Fruit fly (Drosophila melanogaster) whole organism, embryonic: ENCODE results near the gene mil.

Experiments used
- B-H2 ChIP-seq: fragments of 200-800 bp; sonication (Bioruptor generic); optimal IDR thresholded peaks from 2 replicates; lab custom pipeline; 2018; ENCODE audit warnings: missing biosample characterization, mild to moderate bottlenecking, missing genetic modification characterization
- CG10565 ChIP-seq: fragments of 200-800 bp; sonication (Bioruptor generic); optimal IDR thresholded peaks from 3 replicates; lab custom pipeline; 2016; ENCODE audit warnings: missing biosample characterization, mild to moderate bottlenecking, missing genetic modification characterization
- CG11247 ChIP-seq: fragments of 200-800 bp; sonication (Bioruptor generic); IDR thresholded peaks from 2 replicates; pipeline ENCODE4 v1.3.6; 2022; ENCODE audit warnings: missing biosample characterization, missing genetic modification characterization
- CG12299 ChIP-seq: fragments of 200-800 bp; sonication (Bioruptor generic); optimal IDR thresholded peaks from 2 replicates; lab custom pipeline; 2018; ENCODE audit warnings: missing biosample characterization, mild to moderate bottlenecking, missing genetic modification characterization
- CG12942 ChIP-seq: fragments of 200-800 bp; sonication (Bioruptor generic); optimal IDR thresholded peaks from 3 replicates; lab custom pipeline; 2016; ENCODE audit warnings: missing biosample characterization, missing genetic modification characterization
- CG13287 ChIP-seq: fragments of 200-800 bp; sonication (Bioruptor generic); IDR thresholded peaks from 2 replicates; pipeline ENCODE4 v1.3.6; 2022; ENCODE audit warnings: missing biosample characterization, missing genetic modification characterization; ENCODE audit not compliant: partially characterized antibody
- CG13296 ChIP-seq: fragments of 200-800 bp; sonication (Bioruptor generic); optimal IDR thresholded peaks from 3 replicates; lab custom pipeline; 2018; ENCODE audit warnings: missing biosample characterization, mild to moderate bottlenecking, missing genetic modification characterization
- CG13624 ChIP-seq: fragments of 200-800 bp; sonication (Bioruptor generic); optimal IDR thresholded peaks from 2 replicates; lab custom pipeline; 2016; ENCODE audit warnings: missing biosample characterization, missing genetic modification characterization
- CG16813 ChIP-seq: fragments of 200-800 bp; sonication (Bioruptor generic); IDR thresholded peaks from 3 replicates; pipeline ENCODE4 v1.3.6; 2022; ENCODE audit warnings: missing biosample characterization, missing genetic modification characterization; ENCODE audit not compliant: partially characterized antibody
- CG2202 ChIP-seq: fragments of 200-800 bp; sonication (Bioruptor generic); optimal IDR thresholded peaks from 2 replicates; lab custom pipeline; 2018; ENCODE audit warnings: missing biosample characterization, mild to moderate bottlenecking, missing genetic modification characterization
- CG2875 ChIP-seq: fragments of 200-800 bp; sonication (Bioruptor generic); optimal IDR thresholded peaks from 2 replicates; lab custom pipeline; 2017; ENCODE audit warnings: missing biosample characterization, mild to moderate bottlenecking, missing genetic modification characterization, missing genetic modification reagents
- CG30020 ChIP-seq: fragments of 200-800 bp; optimal IDR thresholded peaks from 2 replicates; lab custom pipeline; 2019; ENCODE audit warnings: missing biosample characterization, mild to moderate bottlenecking, missing genetic modification characterization, moderate library complexity
- CG3065 ChIP-seq: fragments of 200-800 bp; sonication (Bioruptor generic); optimal IDR thresholded peaks from 2 replicates; lab custom pipeline; 2016; ENCODE audit warnings: missing biosample characterization, missing genetic modification characterization
- CG31365 ChIP-seq: fragments of 200-800 bp; sonication (Bioruptor generic); optimal IDR thresholded peaks from 2 replicates; lab custom pipeline; 2018; ENCODE audit warnings: missing biosample characterization, mild to moderate bottlenecking, missing genetic modification characterization
- CG32532 ChIP-seq: fragments of 200-800 bp; sonication (Bioruptor generic); IDR thresholded peaks from 2 replicates; pipeline ENCODE4 v1.3.6; 2022; ENCODE audit warnings: missing biosample characterization, missing genetic modification characterization
- CG33213 ChIP-seq: fragments of 200-800 bp; sonication (Bioruptor generic); optimal IDR thresholded peaks from 3 replicates; lab custom pipeline; 2016; ENCODE audit warnings: missing biosample characterization, missing genetic modification characterization
- CG4282 ChIP-seq: fragments of 200-800 bp; sonication (Bioruptor generic); optimal IDR thresholded peaks from 2 replicates; lab custom pipeline; 2016; ENCODE audit warnings: missing biosample characterization, missing genetic modification characterization
- CG4424 ChIP-seq: fragments of 200-800 bp; sonication (Bioruptor generic); optimal IDR thresholded peaks from 3 replicates; lab custom pipeline; 2016; ENCODE audit warnings: missing biosample characterization, missing genetic modification characterization
- CG6272 ChIP-seq: fragments of 200-800 bp; sonication (Bioruptor generic); IDR thresholded peaks from 2 replicates; pipeline ENCODE4 v1.3.6; 2022; ENCODE audit warnings: missing biosample characterization, missing genetic modification characterization
- CG6683 ChIP-seq: fragments of 200-800 bp; sonication (Bioruptor generic); optimal IDR thresholded peaks from 2 replicates; lab custom pipeline; 2017; ENCODE audit warnings: missing biosample characterization, mild to moderate bottlenecking, missing genetic modification characterization, missing genetic modification reagents
- CG6689 ChIP-seq: fragments of 200-800 bp; sonication (Bioruptor generic); IDR thresholded peaks from 2 replicates; pipeline ENCODE4 v1.3.6; 2022; ENCODE audit warnings: missing biosample characterization, missing genetic modification characterization
- CG8089 ChIP-seq: fragments of 200-800 bp; sonication (Bioruptor generic); optimal IDR thresholded peaks from 3 replicates; lab custom pipeline; 2016; ENCODE audit warnings: missing biosample characterization, missing genetic modification characterization
- CG9797 ChIP-seq: fragments of 200-800 bp; sonication (Bioruptor generic); optimal IDR thresholded peaks from 3 replicates; lab custom pipeline; 2018; ENCODE audit warnings: missing biosample characterization, mild to moderate bottlenecking, missing genetic modification characterization
- CHES-1-like ChIP-seq: fragments of 200-800 bp; sonication (Bioruptor generic); optimal IDR thresholded peaks from 2 replicates; lab custom pipeline; 2016; ENCODE audit warnings: missing biosample characterization, missing genetic modification characterization
- Dad ChIP-seq: fragments of 200-800 bp; sonication (Bioruptor generic); optimal IDR thresholded peaks from 3 replicates; lab custom pipeline; 2016; ENCODE audit warnings: missing biosample characterization, missing genetic modification characterization
- Elba2 ChIP-seq: fragments of 200-800 bp; sonication (Bioruptor generic); optimal IDR thresholded peaks from 3 replicates; lab custom pipeline; 2016; ENCODE audit warnings: missing biosample characterization, missing genetic modification characterization
- Hmr ChIP-seq: fragments of 200-800 bp; sonication (Bioruptor generic); optimal IDR thresholded peaks from 3 replicates; lab custom pipeline; 2017; ENCODE audit warnings: mild to moderate bottlenecking, missing biosample characterization, missing genetic modification reagents, missing genetic modification characterization
- Mrtf ChIP-seq: fragments of 200-800 bp; sonication (Bioruptor generic); IDR thresholded peaks from 3 replicates; pipeline ENCODE4 v1.3.6; 2022; ENCODE audit warnings: missing biosample characterization, missing genetic modification characterization
- NK7.1 ChIP-seq: fragments of 200-800 bp; sonication (Bioruptor generic); optimal IDR thresholded peaks from 3 replicates; lab custom pipeline; 2016; ENCODE audit warnings: missing biosample characterization, missing genetic modification characterization
- Nf-YB ChIP-seq: fragments of 200-800 bp; sonication (Bioruptor generic); optimal IDR thresholded peaks from 3 replicates; lab custom pipeline; 2019; ENCODE audit warnings: missing biosample characterization, mild to moderate bottlenecking, missing genetic modification characterization, moderate library complexity
- NfI ChIP-seq: fragments of 200-800 bp; sonication (Bioruptor generic); optimal IDR thresholded peaks from 3 replicates; lab custom pipeline; 2018; ENCODE audit warnings: missing biosample characterization, mild to moderate bottlenecking, missing genetic modification characterization, moderate library complexity
- Rfx ChIP-seq: fragments of 200-800 bp; sonication (Bioruptor generic); IDR thresholded peaks from 2 replicates; pipeline ENCODE4 v1.3.6; 2022; ENCODE audit warnings: missing biosample characterization, missing genetic modification characterization
- Trl ChIP-seq, 3 experiments: fragments of >200 bp in 2 of 3; fragments of 200-800 bp in 1 of 3; sonication (Bioruptor generic) in 1 of 3; optimal IDR thresholded peaks; 2 replicates in 1 of 3; 3 replicates in 2 of 3; lab custom pipeline; 2016 to 2017; ENCODE audit warnings: missing biosample characterization in 1 of 3, missing genetic modification characterization in 1 of 3
- ab ChIP-seq: fragments of 200-800 bp; sonication (Bioruptor generic); optimal IDR thresholded peaks from 2 replicates; lab custom pipeline; 2016; ENCODE audit warnings: missing biosample characterization, missing genetic modification characterization
- caup ChIP-seq: fragments of 200-800 bp; sonication (Bioruptor generic); optimal IDR thresholded peaks from 3 replicates; lab custom pipeline; 2017; ENCODE audit warnings: missing biosample characterization, mild to moderate bottlenecking, missing genetic modification characterization, moderate library complexity; ENCODE audit not compliant: severe bottlenecking
- chinmo ChIP-seq: fragments of 200-800 bp; sonication (Bioruptor generic); IDR thresholded peaks from 4 replicates; pipeline ENCODE4 v1.3.6; 2022; ENCODE audit warnings: missing biosample characterization, missing genetic modification characterization; ENCODE audit not compliant: partially characterized antibody
- dimm ChIP-seq: fragments of 200-800 bp; sonication (Bioruptor generic); IDR thresholded peaks from 2 replicates; pipeline ENCODE4 v1.3.6; 2022; ENCODE audit warnings: missing biosample characterization, missing genetic modification characterization
- ewg ChIP-seq: fragments of 200-800 bp; sonication (Bioruptor generic); optimal IDR thresholded peaks from 3 replicates; lab custom pipeline; 2017; ENCODE audit warnings: mild to moderate bottlenecking, missing biosample characterization, missing genetic modification reagents, missing genetic modification characterization
- kay ChIP-seq: fragments of 200-800 bp; sonication (Bioruptor generic); optimal IDR thresholded peaks from 2 replicates; lab custom pipeline; 2016; ENCODE audit warnings: missing biosample characterization, missing genetic modification characterization
- lov ChIP-seq, 2 experiments: fragments of 200-800 bp in 1 of 2; fragments of >200 bp in 1 of 2; sonication (Bioruptor generic) in 1 of 2; IDR thresholded peaks in 1 of 2; optimal IDR thresholded peaks in 1 of 2; 2 replicates in 1 of 2; 3 replicates in 1 of 2; pipeline versions ENCODE4 v1.3.6 to Lab custom; 2017 to 2022; ENCODE audit warnings: missing biosample characterization in 1 of 2, missing genetic modification characterization in 1 of 2
- nerfin-2 ChIP-seq: fragments of 200-800 bp; sonication (Bioruptor generic); IDR thresholded peaks from 2 replicates; pipeline ENCODE4 v1.3.6; 2022; ENCODE audit warnings: missing biosample characterization, missing genetic modification characterization; ENCODE audit not compliant: partially characterized antibody
- salm ChIP-seq: fragments of 200-800 bp; sonication (Bioruptor generic); optimal IDR thresholded peaks from 2 replicates; lab custom pipeline; 2018; ENCODE audit warnings: missing biosample characterization, mild to moderate bottlenecking, missing genetic modification characterization
- sima ChIP-seq: fragments of 200-800 bp; sonication (Bioruptor generic); optimal IDR thresholded peaks from 2 replicates; lab custom pipeline; 2016; ENCODE audit warnings: missing biosample characterization, missing genetic modification characterization
- so ChIP-seq: fragments of 200-800 bp; sonication (Bioruptor generic); IDR thresholded peaks from 3 replicates; pipeline ENCODE4 v1.3.6; 2022; ENCODE audit warnings: missing biosample characterization, missing genetic modification characterization
- stc ChIP-seq: fragments of 200-800 bp; sonication (Bioruptor generic); IDR thresholded peaks from 2 replicates; pipeline ENCODE4 v1.3.6; 2022; ENCODE audit warnings: missing biosample characterization, missing genetic modification characterization
- tio ChIP-seq: fragments of 200-800 bp; sonication (Bioruptor generic); optimal IDR thresholded peaks from 2 replicates; lab custom pipeline; 2017; ENCODE audit warnings: missing biosample characterization, missing genetic modification characterization, inconsistent platforms
- twi ChIP-seq: fragments of 200-800 bp; optimal IDR thresholded peaks from 2 replicates; lab custom pipeline; 2019; ENCODE audit warnings: missing biosample characterization, mild to moderate bottlenecking, missing genetic modification characterization, moderate library complexity
- zfh1 ChIP-seq: fragments of 200-800 bp; sonication (Bioruptor generic); IDR thresholded peaks from 3 replicates; pipeline ENCODE4 v1.3.6; 2022; ENCODE audit warnings: missing biosample characterization, missing genetic modification characterization
- zfh2 ChIP-seq: fragments of 200-800 bp; sonication (Bioruptor generic); optimal IDR thresholded peaks from 2 replicates; lab custom pipeline; 2016; ENCODE audit warnings: missing biosample characterization, missing genetic modification characterization

mil gene

DNA sequence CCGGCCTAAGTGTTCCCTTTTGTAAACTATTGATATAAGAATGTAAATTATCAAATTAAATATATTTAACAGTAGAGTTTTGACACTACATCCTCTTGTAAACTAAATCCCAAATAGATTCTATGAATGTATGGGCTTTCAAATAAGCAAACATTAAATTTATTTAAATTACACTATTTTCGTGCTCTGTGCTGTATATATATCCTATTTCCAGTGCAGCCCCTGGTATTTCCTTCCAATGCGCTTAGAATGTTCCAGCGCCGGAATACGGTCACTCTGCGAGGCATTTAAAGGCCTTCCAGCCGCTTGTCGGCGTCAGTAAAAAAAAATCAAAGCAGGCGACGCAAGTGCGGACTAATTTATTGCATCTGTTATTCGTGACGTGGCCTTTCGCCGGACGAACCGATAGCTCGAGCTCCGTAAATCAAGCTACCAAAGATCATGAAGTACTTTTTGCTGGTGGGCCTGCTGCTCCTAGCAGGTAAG is 36.2 kb downstream of the mil start, which contains the start of gene Gp93 (continued):
- TF ChIP-seq dimm: peak; percentile 16; the same call in 1 of the 2 replicates
- TF ChIP-seq ab (GFP tag; lab: Kevin White, UChicago): no peak
- TF ChIP-seq CG12942 (GFP tag; lab: Kevin White, UChicago): peak; percentile 49
- TF ChIP-seq zfh1 (GFP tag; lab: Robert Waterston, UW): peak; percentile 74; the same call in 2 of the 3 replicates
- peak; percentile 47 for TF ChIP-seq CG30020 (tag; lab: Kevin White, UChicago)
- no peak for TF ChIP-seq tio (GFP tag; lab: Kevin White, UChicago)
- TF ChIP-seq CG10565 (GFP tag; lab: Kevin White, UChicago): no peak
- no peak for TF ChIP-seq lov (optimal IDR thresholded peaks at IDR 0.05; lab: Kevin White, UChicago)
- no peak for TF ChIP-seq lov (GFP tag; IDR thresholded peaks at IDR 0.05; lab: Robert Waterston, UW)
- TF ChIP-seq CG3065 (GFP tag; lab: Kevin White, UChicago): no peak
- TF ChIP-seq caup (GFP tag; lab: Kevin White, UChicago): no peak
- TF ChIP-seq Mrtf (GFP tag; lab: Robert Waterston, UW): 0 out of 3 replicates have a peak, but pooled peaks have one; percentile 53
- TF ChIP-seq zfh2 (GFP tag; lab: Kevin White, UChicago): no peak
- TF ChIP-seq CG9797: peak; percentile 32
- TF ChIP-seq CG13296 (GFP tag; lab: Kevin White, UChicago): peak; percentile 45
- TF ChIP-seq CG32532 (GFP tag; lab: Robert Waterston, UW): peak; percentile 80
- TF ChIP-seq so: peak; percentile 44; the same call in 1 of the 3 replicates
- TF ChIP-seq CG8089 (GFP tag; lab: Kevin White, UChicago): no peak
- TF ChIP-seq CG4282 (GFP tag; lab: Kevin White, UChicago): no peak
- TF ChIP-seq sima (GFP tag; lab: Kevin White, UChicago): no peak
- peak; percentile 80 for TF ChIP-seq Rfx (GFP tag; lab: Robert Waterston, UW)
- TF ChIP-seq CG2875: peak; percentile 18
- TF ChIP-seq Dad (GFP tag; lab: Kevin White, UChicago): no peak
- peak; percentile 55 for TF ChIP-seq CHES-1-like (GFP tag; lab: Kevin White, UChicago)
- peak; percentile 40; the same call in 1 of the 2 replicates for TF ChIP-seq stc
- TF ChIP-seq CG13287: peak; percentile 47; the same call in 1 of the 2 replicates
- TF ChIP-seq CG6689: peak; percentile 70
- TF ChIP-seq CG6683 (GFP tag; lab: Kevin White, UChicago): no peak
- no peak for TF ChIP-seq nerfin-2
- TF ChIP-seq ewg (GFP tag; lab: Kevin White, UChicago): no peak
- peak; percentile 50 for TF ChIP-seq CG4424 (GFP tag; lab: Kevin White, UChicago)
- no peak for TF ChIP-seq salm (tag; lab: Kevin White, UChicago)
- TF ChIP-seq twi (tag; lab: Kevin White, UChicago): peak; percentile 31
- no peak for TF ChIP-seq NK7.1 (GFP tag; lab: Kevin White, UChicago)
- no peak for TF ChIP-seq CG2202 (tag; lab: Kevin White, UChicago)
- peak; percentile 60; the same call in 1 of the 4 replicates for TF ChIP-seq chinmo (GFP tag; lab: Robert Waterston, UW)
- peak; percentile 22 for TF ChIP-seq B-H2
- TF ChIP-seq CG13624 (GFP tag; lab: Kevin White, UChicago): no peak
- TF ChIP-seq Trl (optimal IDR thresholded peaks at IDR 0.05; lab: Kevin White, UChicago): no peak
- TF ChIP-seq Trl (GFP tag; optimal IDR thresholded peaks at IDR 0.05; lab: Kevin White, UChicago): no peak
- peak; percentile 16 for TF ChIP-seq Nf-YB (GFP tag; lab: Kevin White, UChicago)
- no peak for TF ChIP-seq CG16813 (GFP tag; lab: Robert Waterston, UW)
- peak; percentile 59 for TF ChIP-seq NfI (GFP tag; lab: Kevin White, UChicago)
- TF ChIP-seq CG12299 (tag; lab: Kevin White, UChicago): no peak
- no peak for TF ChIP-seq Hmr
- TF ChIP-seq CG11247 (GFP tag; lab: Robert Waterston, UW): peak; percentile 64
- no peak for TF ChIP-seq CG31365
- TF ChIP-seq CG33213: no peak
- TF ChIP-seq kay (GFP tag; lab: Kevin White, UChicago): no peak
- peak; percentile 6 for TF ChIP-seq Elba2
- peak; percentile 40; the same call in 1 of the 2 replicates for TF ChIP-seq CG6272
